Worm (Caenorhabditis elegans) whole organism, late embryonic: ENCODE results near the gene K08D10.10.

Source experiments
- ceh-14 ChIP-seq: sonication (generic microtip); optimal IDR thresholded peaks from 2 replicates; lab custom pipeline; 2016; ENCODE audit warnings: missing genotype, missing genetic modification characterization, missing compliant biosample characterization
- ceh-19 ChIP-seq: fragments of 200-800 bp; sonication (Bioruptor generic); optimal IDR thresholded peaks from 2 replicates; lab custom pipeline; 2018; ENCODE audit warnings: mild to moderate bottlenecking, missing genetic modification characterization, missing compliant biosample characterization
- ceh-31 ChIP-seq: sonication (generic microtip); optimal IDR thresholded peaks from 2 replicates; lab custom pipeline; 2016; ENCODE audit warnings: missing genetic modification characterization, missing compliant biosample characterization
- ets-4 ChIP-seq: sonication (generic microtip); optimal IDR thresholded peaks from 2 replicates; lab custom pipeline; 2016; ENCODE audit warnings: missing genetic modification characterization, missing compliant biosample characterization
- fkh-6 ChIP-seq: sonication (generic microtip); optimal IDR thresholded peaks from 2 replicates; lab custom pipeline; 2016; ENCODE audit warnings: missing genetic modification characterization, missing compliant biosample characterization
- nhr-11 ChIP-seq: fragments of 150-350 bp; optimal IDR thresholded peaks from 2 replicates; lab custom pipeline; 2014; ENCODE audit warnings: missing biosample characterization, missing genetic modification characterization
- syd-9 ChIP-seq: sonication (generic microtip); optimal IDR thresholded peaks from 2 replicates; lab custom pipeline; 2016; ENCODE audit warnings: mild to moderate bottlenecking, missing genetic modification characterization, moderate library complexity, missing compliant biosample characterization
- ztf-16 ChIP-seq: sonication (generic microtip); optimal IDR thresholded peaks from 2 replicates; lab custom pipeline; 2017; ENCODE audit warnings: missing genetic modification characterization, missing compliant biosample characterization

DNA sequence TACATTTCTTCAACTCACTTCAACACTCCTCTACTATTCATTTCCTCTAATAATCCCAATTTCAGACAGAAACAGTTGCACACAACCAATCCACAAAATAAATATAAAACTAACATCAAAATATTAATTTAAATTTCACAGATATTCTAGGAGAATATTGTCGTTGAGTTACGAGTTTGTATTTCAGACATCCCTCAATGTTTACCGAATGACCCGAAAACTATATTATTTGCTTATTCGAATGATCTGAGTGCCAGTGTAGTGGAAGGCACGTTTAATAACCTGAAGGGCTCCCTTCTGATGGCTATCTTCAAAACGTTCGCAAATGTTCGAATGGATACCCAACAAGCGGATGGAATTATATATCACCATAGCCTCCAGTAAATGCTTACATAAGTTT lies 7.3 kb upstream of the K08D10.10 start, which contains the start of gene R07C12.3:
- TF ChIP-seq ztf-16 (tag; lab: Kevin White, UChicago) (no peak), nhr-11 (tag; lab: Kevin White, UChicago) (no peak), fkh-6 (no peak), ets-4 (tag; lab: Kevin White, UChicago) (no peak), ceh-19 (no peak), ceh-14 (tag; lab: Kevin White, UChicago) (no peak), syd-9 (tag; lab: Kevin White, UChicago) (no peak), ceh-31 (tag; lab: Kevin White, UChicago) (no peak)
